Fruit fly (Drosophila melanogaster): ENCODE results near the gene CG17917.
A peak's percentile ranks its signal among the peaks of the same experiment; 100 is the strongest.

CG17917 gene

DNA sequence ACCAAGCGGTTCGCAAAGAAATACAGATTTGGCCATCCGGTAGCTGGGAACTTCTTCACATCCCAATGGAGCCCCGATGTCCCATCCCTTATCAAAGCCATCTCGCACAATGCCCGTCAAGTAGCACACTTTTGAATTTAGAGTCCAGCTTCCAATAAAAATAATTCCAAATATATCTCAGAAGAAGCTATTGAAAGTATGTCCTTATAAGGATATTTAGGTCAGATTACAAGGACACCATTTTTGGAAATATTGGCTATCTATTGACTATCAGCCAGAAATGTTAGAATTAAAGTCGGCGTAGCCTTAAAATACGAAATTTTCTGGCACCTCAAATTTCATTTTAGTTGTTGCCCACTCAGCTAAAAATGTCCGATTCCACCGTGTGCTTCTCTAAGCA, 934 bp downstream of the CG17917 start, which contains the start of gene CG10298:
TSS of gene CG10298 (plus strand) at position 301 of the 400 bp plus-strand sequence.
- TF ChIP-seq CTCF (optimal IDR thresholded peaks at IDR 0.05) (no peak), CG8478 (optimal IDR thresholded peaks at IDR 0.05) (no peak)

DNA sequence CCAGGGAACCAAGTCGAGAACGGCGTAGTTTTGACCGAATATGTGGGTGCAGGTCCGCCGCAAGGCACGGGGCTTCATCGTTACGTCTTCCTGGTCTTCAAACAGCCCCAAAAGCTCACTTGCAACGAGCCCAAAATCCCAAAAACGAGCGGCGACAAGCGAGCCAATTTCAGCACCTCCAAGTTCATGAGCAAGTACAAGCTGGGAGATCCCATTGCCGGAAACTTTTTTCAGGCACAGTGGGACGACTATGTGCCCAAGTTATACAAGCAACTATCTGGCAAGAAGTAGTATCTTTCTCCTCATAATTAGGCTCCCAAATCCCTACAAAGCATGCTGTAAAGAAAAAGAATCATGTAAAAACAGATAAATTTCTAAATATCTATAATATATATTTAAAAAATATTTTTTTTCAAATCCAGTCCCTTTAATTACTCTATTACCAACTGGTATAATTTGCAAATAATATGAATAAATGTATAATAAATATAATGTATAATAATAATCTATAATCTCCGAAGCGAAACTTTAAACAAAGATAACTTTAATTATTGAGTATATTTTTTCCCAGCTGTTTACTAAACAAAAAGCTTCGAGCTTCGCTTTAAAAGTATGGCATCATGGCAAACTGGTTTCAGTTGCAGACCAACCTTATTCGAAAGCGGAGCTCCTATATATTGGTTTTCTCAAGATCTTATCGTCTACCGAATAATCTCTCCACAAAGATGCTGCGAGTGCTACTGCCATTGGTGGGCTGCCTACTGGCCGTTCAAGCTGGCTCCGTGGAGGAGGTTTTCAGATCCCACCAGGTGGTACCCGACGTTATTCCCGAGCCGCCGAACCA, 1.9 kb downstream of the CG17917 start, which contains the start of gene CG17919:
TSS of gene CG17919 (plus strand) at position 634 of the 844 bp plus-strand sequence.
- TF ChIP-seq CG8478 (optimal IDR thresholded peaks at IDR 0.05): no peak
- TF ChIP-seq CTCF (optimal IDR thresholded peaks at IDR 0.05): no peak

DNA sequence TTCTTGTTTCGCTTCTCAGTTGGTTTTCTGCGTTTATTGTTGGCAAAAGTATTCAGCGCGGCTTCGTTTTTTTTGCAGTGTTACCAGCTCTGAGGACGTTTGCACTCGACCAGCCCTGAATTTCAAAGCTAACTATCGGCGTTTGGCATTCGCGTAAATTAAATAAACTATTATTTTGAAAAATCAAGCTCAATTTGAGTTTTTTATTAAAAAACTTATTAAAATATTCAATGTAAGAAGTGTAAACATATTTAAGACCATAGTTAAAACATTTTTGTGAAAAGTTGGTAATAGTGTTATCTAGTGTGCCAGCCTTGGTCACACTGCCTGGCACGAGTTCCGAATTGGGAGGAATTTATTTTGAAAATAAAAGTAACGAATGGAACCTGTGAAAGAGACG, 4.0 kb downstream of the CG17917 start, which contains the start of the genes SmD2 and CG18048:
TSS of gene SmD2 (minus strand) at position 98 of the 400 bp plus-strand sequence.
TSS of gene CG18048 (plus strand) at position 298 of the 400 bp plus-strand sequence.
- TF ChIP-seq CG8478 (optimal IDR thresholded peaks at IDR 0.05) (no peak), CTCF (optimal IDR thresholded peaks at IDR 0.05) (no peak)

DNA sequence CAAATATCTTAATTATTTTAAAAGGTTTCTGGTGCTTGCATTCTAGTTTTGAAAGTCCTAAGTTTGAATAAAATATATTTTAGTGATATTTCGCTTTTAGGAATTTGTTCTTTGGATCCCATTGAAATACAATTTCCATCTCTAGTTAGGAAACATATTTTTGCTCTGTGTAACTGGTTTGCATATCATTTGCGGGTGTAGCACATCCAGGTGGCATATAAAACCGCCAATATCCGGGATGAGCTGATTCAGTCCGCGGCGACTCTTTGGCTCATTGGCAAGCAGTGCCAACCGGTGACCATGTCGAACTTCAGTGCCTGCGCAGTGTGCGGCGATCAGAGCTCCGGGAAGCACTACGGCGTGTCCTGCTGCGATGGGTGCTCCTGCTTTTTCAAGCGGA, 7.2 kb downstream of the CG17917 start, which contains the start of gene Hr83:
TSS of gene Hr83 (plus strand) at position 301 of the 400 bp plus-strand sequence.
- TF ChIP-seq CTCF (optimal IDR thresholded peaks at IDR 0.05): no peak

DNA sequence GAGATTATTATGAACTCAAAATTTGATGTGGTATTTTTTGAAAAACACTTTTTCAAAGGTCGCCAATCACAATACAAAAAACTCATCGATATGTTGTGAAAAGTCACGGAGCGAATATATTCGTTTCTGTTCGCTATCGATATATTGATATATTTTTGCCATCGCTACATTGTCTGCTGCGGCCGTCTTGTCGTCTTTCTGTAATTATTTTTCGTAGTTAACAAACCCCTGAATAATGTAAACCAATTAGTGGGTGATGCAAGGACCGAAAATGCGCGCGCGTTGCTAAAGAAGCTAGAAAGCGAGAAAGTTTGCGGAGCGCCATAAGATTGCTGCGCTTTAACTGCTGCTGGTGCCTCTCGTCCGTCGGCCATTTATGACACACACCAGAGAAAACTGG, 9.0 kb downstream of the CG17917 start, which contains the start of gene Pak:
TSS of gene Pak (plus strand) at position 142 of the 400 bp plus-strand sequence.
- no peak for TF ChIP-seq CTCF (optimal IDR thresholded peaks at IDR 0.05)
- no peak for TF ChIP-seq CG8478 (optimal IDR thresholded peaks at IDR 0.05)

DNA sequence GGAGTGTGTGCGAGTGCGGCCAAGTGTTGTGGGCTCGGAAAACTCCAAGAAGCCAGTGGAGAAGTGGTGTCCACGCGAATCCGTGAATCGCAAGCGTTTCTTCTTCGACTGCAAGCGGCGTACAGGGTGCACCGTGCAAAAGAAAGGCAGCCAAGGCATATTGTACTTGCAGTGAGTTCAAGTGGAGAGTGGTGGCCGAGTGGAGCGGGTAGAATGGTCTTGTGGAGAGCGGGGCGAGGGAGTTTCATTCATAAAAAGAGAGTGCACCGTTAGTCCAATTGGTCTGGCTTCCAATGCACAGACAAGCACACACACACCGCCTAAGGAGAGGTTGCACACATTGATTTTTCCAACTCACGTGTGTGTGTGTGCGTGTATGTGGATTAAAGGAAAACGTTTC, 9.4 kb downstream of the CG17917 start:
- TF ChIP-seq CTCF (optimal IDR thresholded peaks at IDR 0.05) (no peak), CG8478 (optimal IDR thresholded peaks at IDR 0.05) (no peak)

DNA sequence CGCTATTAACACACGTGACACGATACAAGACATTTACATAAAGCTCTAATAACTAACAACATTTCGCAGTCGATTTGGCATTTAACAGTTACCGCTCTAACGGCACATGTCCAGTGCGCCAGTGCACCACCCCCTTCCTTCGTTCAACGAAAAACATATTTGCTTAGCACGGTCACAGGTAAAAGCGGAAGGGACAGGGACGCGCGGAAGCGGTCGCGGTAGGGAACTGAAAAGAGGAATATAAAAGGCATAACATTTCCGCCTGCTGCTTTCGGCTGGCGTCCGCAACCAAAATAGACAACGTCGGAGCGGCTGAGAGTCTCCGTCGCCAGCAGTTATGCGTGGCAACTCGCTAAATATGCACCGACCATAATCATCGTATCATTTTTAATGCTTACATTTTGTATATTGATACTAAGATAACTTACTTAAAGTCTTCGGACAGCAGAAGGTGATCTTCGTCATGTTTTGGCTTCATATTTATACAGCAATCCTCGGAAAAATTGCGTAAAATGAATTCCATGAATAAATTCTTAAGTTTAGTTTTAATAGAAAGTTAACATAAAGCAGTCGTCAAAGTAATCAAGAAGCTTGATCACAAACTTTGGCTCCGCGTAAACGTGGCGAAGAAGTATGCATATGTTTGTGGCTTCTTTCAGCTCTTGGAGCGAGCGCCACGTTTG, 10.1 kb downstream of the CG17917 start:
- no peak for TF ChIP-seq CG8478 (optimal IDR thresholded peaks at IDR 0.05)
- TF ChIP-seq CTCF (optimal IDR thresholded peaks at IDR 0.05): no peak

DNA sequence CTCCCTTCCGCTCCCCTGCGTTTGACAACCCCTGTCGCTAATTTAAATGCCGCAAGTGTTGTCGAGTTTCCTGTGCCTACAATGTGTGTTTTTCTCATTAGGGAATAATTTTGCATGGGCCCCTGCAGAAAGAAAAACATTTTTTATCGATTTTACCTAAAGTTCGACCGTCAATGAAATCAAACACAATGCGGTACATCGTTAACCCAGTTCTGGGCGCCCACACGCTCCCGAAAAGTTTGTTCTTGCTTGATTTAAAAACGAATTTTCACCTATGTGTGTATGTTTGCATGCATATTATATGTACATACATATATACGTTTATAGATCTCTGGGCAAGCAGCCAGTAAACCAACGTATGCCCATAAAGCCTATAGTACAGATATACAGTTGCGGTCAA, 10.7 kb downstream of the CG17917 start:
- TF ChIP-seq CTCF (optimal IDR thresholded peaks at IDR 0.05) (no peak), CG8478 (optimal IDR thresholded peaks at IDR 0.05) (no peak)

DNA sequence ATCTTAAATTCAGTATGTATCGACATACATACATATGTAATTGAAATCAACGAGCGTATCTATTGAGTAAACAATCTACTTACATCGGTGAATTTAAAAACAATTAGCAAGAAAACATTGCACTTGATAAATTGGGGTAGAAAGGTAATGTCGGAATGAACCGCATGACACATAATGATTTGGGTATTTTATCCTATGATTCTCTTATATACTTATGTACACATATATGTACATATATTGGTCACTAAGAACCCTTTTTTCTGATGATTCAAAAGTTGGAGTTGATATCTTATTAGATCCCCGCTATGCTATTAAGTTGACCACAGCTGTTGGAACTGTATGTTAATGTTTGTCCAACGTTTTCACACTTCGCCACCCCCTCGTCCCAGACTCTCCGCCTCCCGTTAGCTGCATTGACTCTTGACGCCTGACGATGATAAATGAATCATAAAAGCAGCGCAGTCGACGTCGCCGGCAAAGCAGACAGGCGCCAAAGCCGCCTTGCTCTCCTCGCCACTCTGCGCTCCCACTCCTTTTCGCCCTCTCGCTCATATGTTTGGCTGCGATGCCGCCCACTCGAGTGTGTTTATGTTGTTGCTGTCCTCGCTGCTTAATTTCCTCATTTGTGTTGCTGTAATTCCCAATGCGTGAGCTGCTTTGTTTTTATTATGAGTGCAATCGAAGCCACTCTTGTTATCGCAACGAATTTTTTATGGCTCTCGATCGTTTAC, 11.3 kb downstream of the CG17917 start:
- TF ChIP-seq CTCF (optimal IDR thresholded peaks at IDR 0.05) (no peak), CG8478 (optimal IDR thresholded peaks at IDR 0.05) (no peak)

DNA sequence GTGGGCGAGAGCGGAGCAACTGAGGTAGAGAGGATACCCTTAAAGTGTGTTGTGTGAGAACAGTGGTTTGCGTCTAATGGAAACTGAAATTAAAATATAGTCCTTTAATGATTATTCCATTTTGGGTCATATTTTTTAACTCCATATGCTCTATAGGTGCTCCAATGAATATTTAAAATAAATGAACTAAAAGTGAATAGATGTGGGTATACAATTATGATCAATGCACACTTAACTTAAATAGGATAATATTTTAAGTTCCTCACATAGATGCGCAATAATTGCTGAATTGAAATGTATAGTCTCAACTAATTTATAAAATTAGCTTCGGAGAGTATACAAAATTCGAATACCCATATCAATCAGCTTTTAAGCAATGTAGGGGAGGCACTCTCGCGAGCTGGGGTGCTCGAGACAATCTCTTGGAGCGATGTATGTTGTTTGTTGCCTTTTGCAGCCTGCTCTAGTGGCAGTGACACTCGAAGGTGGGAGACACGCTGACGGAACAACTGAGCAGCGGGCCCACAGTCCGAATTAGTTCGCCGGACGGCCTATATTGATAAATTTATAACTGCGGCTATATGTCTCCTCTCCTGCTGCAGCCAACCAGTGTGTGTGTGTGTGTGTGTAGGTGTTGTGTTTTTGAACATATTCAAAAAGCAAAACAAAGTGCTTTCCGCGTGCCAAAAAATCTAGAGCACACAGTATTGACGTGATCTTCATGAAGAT, 12.0 kb downstream of the CG17917 start:
- TF ChIP-seq CTCF (optimal IDR thresholded peaks at IDR 0.05) (no peak), CG8478 (optimal IDR thresholded peaks at IDR 0.05) (no peak)

DNA sequence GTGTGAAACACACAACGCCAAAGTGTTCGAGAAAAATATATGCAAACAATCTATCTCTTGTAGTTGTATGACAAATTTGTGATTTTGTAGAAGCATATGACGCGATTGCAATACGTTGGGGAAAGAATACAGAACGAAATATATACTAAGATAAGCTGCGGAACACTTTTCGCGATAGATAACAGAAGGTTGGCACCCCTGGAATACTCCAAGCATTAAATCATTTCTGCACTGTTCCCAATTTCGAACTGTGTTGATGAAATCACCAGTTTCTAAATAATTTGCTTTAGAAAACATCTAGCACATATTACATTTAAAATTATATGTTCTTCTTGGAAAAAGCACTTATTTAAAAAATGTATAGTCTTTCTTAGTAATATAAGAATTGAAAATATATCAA, 12.6 kb downstream of the CG17917 start:
- TF ChIP-seq CTCF (optimal IDR thresholded peaks at IDR 0.05) (no peak), CG8478 (optimal IDR thresholded peaks at IDR 0.05) (no peak)

DNA sequence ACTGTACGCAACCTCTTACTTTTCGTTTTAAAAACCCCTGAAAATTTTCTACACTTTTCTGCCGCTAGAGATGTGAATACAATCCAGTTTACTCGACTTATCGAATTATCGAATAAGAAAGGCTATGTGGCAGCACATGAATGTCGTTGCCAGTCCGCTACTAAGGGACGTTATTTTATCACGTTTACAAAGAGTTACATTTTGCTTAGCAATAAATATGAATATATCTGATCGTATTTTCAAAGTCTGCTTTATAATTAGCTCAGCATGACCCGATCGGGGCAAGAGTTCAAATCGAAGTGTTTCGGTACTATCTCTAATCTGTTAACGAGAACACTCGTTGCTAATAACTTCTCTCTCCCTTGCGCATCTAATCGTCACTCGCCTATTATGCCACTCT, 26.3 kb downstream of the CG17917 start, which contains the start of gene CG42724:
TSS of gene CG42724 (minus strand) at position 189 of the 400 bp plus-strand sequence.
- TF ChIP-seq CG8478 (optimal IDR thresholded peaks at IDR 0.05) (no peak), CTCF (optimal IDR thresholded peaks at IDR 0.05) (peak in 1 of 2 experiments; percentile 9)

DNA sequence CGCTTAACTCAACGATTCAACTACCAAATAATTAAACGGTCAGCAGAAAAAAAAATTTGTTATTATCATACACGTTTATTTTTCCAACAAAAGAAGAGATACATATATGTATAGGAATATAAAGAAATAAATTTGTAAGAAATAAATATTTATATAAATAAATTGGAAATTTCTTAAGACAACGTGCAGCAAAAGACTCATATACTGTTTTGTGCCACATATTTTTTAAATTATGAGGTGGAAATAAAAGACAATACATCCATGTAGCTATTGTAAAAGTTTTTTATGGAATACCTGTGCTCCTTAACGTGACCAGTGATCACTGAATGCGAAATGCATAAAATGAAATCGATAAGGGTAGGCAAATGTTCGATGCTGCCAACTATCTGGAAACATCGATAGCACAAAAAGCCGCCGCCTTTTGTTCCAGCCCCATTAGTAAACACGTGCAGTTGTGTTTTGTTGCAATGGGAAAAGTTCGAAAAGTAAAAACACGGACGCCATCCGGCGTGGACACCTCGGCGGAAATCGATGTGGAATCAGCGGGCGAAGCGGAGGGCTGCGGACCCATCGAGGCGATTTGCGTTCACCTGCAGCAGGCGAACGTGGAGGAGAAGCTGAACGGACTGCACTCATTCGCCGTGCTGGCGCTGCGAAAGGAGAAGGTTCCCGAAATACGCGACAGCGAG, 26.9 kb downstream of the CG17917 start, which contains the start of gene CG10286:
TSS of gene CG10286 (plus strand) at position 416 of the 689 bp plus-strand sequence.
- TF ChIP-seq CG8478 (optimal IDR thresholded peaks at IDR 0.05) (no peak), CTCF (optimal IDR thresholded peaks at IDR 0.05) (peak in 1 of 2 experiments; percentile 18)
